Worm (Caenorhabditis elegans): Measurements from ENCODE around the gene D2007.2.
A peak's percentile ranks its signal among the peaks of the same experiment; 100 is the strongest.

ce11 chrIII:8126978-8127377 is 21.8 kb upstream of the D2007.2 start:
- TF ChIP-seq sea-1 (GFP tag; conservative IDR thresholded peaks at IDR 0.05) (peak; percentile 54; the same call in 1 of the 2 replicates), tbx-37 (GFP tag; conservative IDR thresholded peaks at IDR 0.05) (no peak), scrt-1 (GFP tag; IDR thresholded peaks at IDR 0.05) (no peak), hmbx-1 (tag; optimal IDR thresholded peaks at IDR 0.05) (no peak), ama-1 (optimal IDR thresholded peaks at IDR 0.05) (no peak)
